Fruit fly (Drosophila melanogaster) whole organism, embryonic: ENCODE data around the gene CG32278.

Source experiments
- BEAF-32 ChIP-seq: fragments of 200-800 bp; sonication (Bioruptor generic); optimal IDR thresholded peaks from 3 replicates; lab custom pipeline; 2017; ENCODE audit warnings: missing biosample characterization, missing genetic modification characterization, mild to moderate bottlenecking, moderate library complexity, missing genetic modification reagents
- Blimp-1 ChIP-seq: fragments of 200-800 bp; sonication (Bioruptor generic); optimal IDR thresholded peaks from 3 replicates; lab custom pipeline; 2018; ENCODE audit warnings: missing biosample characterization, missing genetic modification characterization, mild to moderate bottlenecking, moderate library complexity, missing genetic modification reagents
- CG10274 ChIP-seq: fragments of 200-800 bp; sonication (Bioruptor generic); optimal IDR thresholded peaks from 3 replicates; lab custom pipeline; 2017; ENCODE audit warnings: missing biosample characterization, mild to moderate bottlenecking, missing genetic modification characterization
- CG10462 ChIP-seq: fragments of 200-800 bp; sonication (Bioruptor generic); optimal IDR thresholded peaks from 2 replicates; lab custom pipeline; 2016; ENCODE audit warnings: missing biosample characterization, missing genetic modification characterization
- CG10979 ChIP-seq: fragments of 200-800 bp; sonication (Bioruptor generic); optimal IDR thresholded peaks from 2 replicates; lab custom pipeline; 2018; ENCODE audit warnings: missing biosample characterization, mild to moderate bottlenecking, missing genetic modification characterization, moderate library complexity
- CG11085 ChIP-seq: fragments of 200-800 bp; sonication (Bioruptor generic); IDR thresholded peaks from 2 replicates; pipeline ENCODE4 v1.3.6; 2022; ENCODE audit warnings: missing biosample characterization, missing genetic modification characterization
- CG14710 ChIP-seq: fragments of 200-800 bp; sonication (Bioruptor generic); optimal IDR thresholded peaks from 3 replicates; lab custom pipeline; 2019; ENCODE audit warnings: missing biosample characterization, mild to moderate bottlenecking, missing genetic modification characterization, moderate library complexity
- CG15601 ChIP-seq: fragments of 200-800 bp; sonication (Bioruptor generic); optimal IDR thresholded peaks from 3 replicates; lab custom pipeline; 2019; ENCODE audit warnings: missing biosample characterization, mild to moderate bottlenecking, missing genetic modification characterization, moderate library complexity
- CG17359 ChIP-seq: fragments of 200-800 bp; sonication (Bioruptor generic); optimal IDR thresholded peaks from 3 replicates; lab custom pipeline; 2018; ENCODE audit warnings: missing biosample characterization, mild to moderate bottlenecking, missing genetic modification characterization, moderate library complexity
- CG17802 ChIP-seq: fragments of 200-800 bp; sonication (Bioruptor generic); optimal IDR thresholded peaks from 2 replicates; lab custom pipeline; 2018; ENCODE audit warnings: missing biosample characterization, mild to moderate bottlenecking, missing genetic modification characterization, moderate library complexity
- CG18599 ChIP-seq: fragments of 200-800 bp; sonication (Bioruptor generic); optimal IDR thresholded peaks from 3 replicates; lab custom pipeline; 2017; ENCODE audit warnings: missing biosample characterization, missing genetic modification characterization, mild to moderate bottlenecking, moderate library complexity, missing genetic modification reagents
- CG2678 ChIP-seq: fragments of 200-800 bp; sonication (Bioruptor generic); optimal IDR thresholded peaks from 3 replicates; lab custom pipeline; 2019; ENCODE audit warnings: missing biosample characterization, mild to moderate bottlenecking, missing genetic modification characterization, moderate library complexity
- CG4617 ChIP-seq: fragments of 200-800 bp; sonication (Bioruptor generic); optimal IDR thresholded peaks from 3 replicates; lab custom pipeline; 2016; ENCODE audit warnings: missing biosample characterization, missing genetic modification characterization, borderline replicate concordance
- CG5245 ChIP-seq: fragments of 200-800 bp; sonication (Bioruptor generic); optimal IDR thresholded peaks from 3 replicates; lab custom pipeline; 2016; ENCODE audit warnings: missing biosample characterization, missing genetic modification characterization
- CG5953 ChIP-seq: fragments of 200-800 bp; sonication (Bioruptor generic); IDR thresholded peaks from 2 replicates; pipeline ENCODE4 v1.3.6; 2022; ENCODE audit warnings: missing biosample characterization, missing genetic modification characterization
- CG6689 ChIP-seq: fragments of 200-800 bp; sonication (Bioruptor generic); IDR thresholded peaks from 2 replicates; pipeline ENCODE4 v1.3.6; 2022; ENCODE audit warnings: missing biosample characterization, missing genetic modification characterization
- CG7357 ChIP-seq: fragments of 200-800 bp; sonication (Bioruptor generic); IDR thresholded peaks from 3 replicates; pipeline ENCODE4 v1.3.6; 2022; ENCODE audit warnings: missing biosample characterization, missing genetic modification characterization
- CG7963 ChIP-seq: fragments of 200-800 bp; sonication (Bioruptor generic); IDR thresholded peaks from 3 replicates; pipeline ENCODE4 v1.3.6; 2022; ENCODE audit warnings: missing biosample characterization, missing genetic modification characterization; ENCODE audit not compliant: partially characterized antibody
- CG8089 ChIP-seq: fragments of 200-800 bp; sonication (Bioruptor generic); optimal IDR thresholded peaks from 3 replicates; lab custom pipeline; 2016; ENCODE audit warnings: missing biosample characterization, missing genetic modification characterization
- CG8290 ChIP-seq, 3 experiments: fragments of 200-800 bp; sonication (Bioruptor generic); optimal IDR thresholded peaks; 2 replicates each; lab custom pipeline; 2016 to 2019; ENCODE audit warnings: missing biosample characterization in 3 of 3, missing genetic modification characterization in 3 of 3, mild to moderate bottlenecking in 2 of 3, moderate library complexity in 1 of 3
- CG9727 ChIP-seq: fragments of 200-800 bp; sonication (Bioruptor generic); optimal IDR thresholded peaks from 3 replicates; lab custom pipeline; 2017; ENCODE audit warnings: missing biosample characterization, mild to moderate bottlenecking, missing genetic modification characterization
- CG9797 ChIP-seq: fragments of 200-800 bp; sonication (Bioruptor generic); optimal IDR thresholded peaks from 3 replicates; lab custom pipeline; 2018; ENCODE audit warnings: missing biosample characterization, mild to moderate bottlenecking, missing genetic modification characterization
- Dll ChIP-seq: fragments of 200-800 bp; sonication (Bioruptor generic); IDR thresholded peaks from 4 replicates; pipeline ENCODE4 v1.3.6; 2022; ENCODE audit warnings: missing biosample characterization, missing genetic modification characterization; ENCODE audit not compliant: partially characterized antibody
- Doc3 ChIP-seq: fragments of 200-800 bp; sonication (Bioruptor generic); IDR thresholded peaks from 3 replicates; pipeline ENCODE4 v1.3.6; 2022; ENCODE audit warnings: missing biosample characterization, missing genetic modification characterization; ENCODE audit not compliant: partially characterized antibody
- Hsf ChIP-seq: fragments of 200-800 bp; sonication (Bioruptor generic); optimal IDR thresholded peaks from 3 replicates; lab custom pipeline; 2016; ENCODE audit warnings: missing biosample characterization, missing genetic modification characterization
- MESR4 ChIP-seq: fragments of 200-800 bp; sonication (Bioruptor generic); optimal IDR thresholded peaks from 2 replicates; lab custom pipeline; 2018; ENCODE audit warnings: missing biosample characterization, mild to moderate bottlenecking, missing genetic modification characterization, moderate library complexity
- Max ChIP-seq: fragments of 200-800 bp; sonication (Bioruptor generic); optimal IDR thresholded peaks from 2 replicates; lab custom pipeline; 2016; ENCODE audit warnings: missing biosample characterization, mild to moderate bottlenecking, missing genetic modification characterization
- YL-1 ChIP-seq: fragments of 200-800 bp; sonication (Bioruptor generic); optimal IDR thresholded peaks from 3 replicates; lab custom pipeline; 2017; ENCODE audit warnings: missing biosample characterization, mild to moderate bottlenecking, missing genetic modification characterization
- al ChIP-seq: fragments of 200-800 bp; sonication (Bioruptor generic); IDR thresholded peaks from 2 replicates; pipeline ENCODE4 v1.3.6; 2022; ENCODE audit warnings: missing biosample characterization, missing genetic modification characterization
- bcd ChIP-seq: fragments of 200-800 bp; sonication (Bioruptor generic); optimal IDR thresholded peaks from 2 replicates; lab custom pipeline; 2017; ENCODE audit warnings: missing biosample characterization, mild to moderate bottlenecking, missing genetic modification characterization
- btn ChIP-seq: fragments of 200-800 bp; sonication (Bioruptor generic); optimal IDR thresholded peaks from 2 replicates; lab custom pipeline; 2016; ENCODE audit warnings: missing biosample characterization, missing genetic modification characterization
- chif ChIP-seq, 2 experiments: fragments of 200-800 bp; sonication (Bioruptor generic); optimal IDR thresholded peaks; 3 replicates each; lab custom pipeline; 2016; ENCODE audit warnings: missing biosample characterization in 2 of 2, missing genetic modification characterization in 2 of 2
- crc ChIP-seq: fragments of 200-800 bp; sonication (Bioruptor generic); optimal IDR thresholded peaks from 2 replicates; lab custom pipeline; 2016; ENCODE audit warnings: missing biosample characterization, missing genetic modification characterization
- crol ChIP-seq: fragments of 200-800 bp; sonication (Bioruptor generic); IDR thresholded peaks from 2 replicates; pipeline ENCODE4 v1.3.6; 2022; ENCODE audit warnings: missing biosample characterization, missing genetic modification characterization
- dan ChIP-seq: fragments of 200-800 bp; sonication (Bioruptor generic); IDR thresholded peaks from 2 replicates; pipeline ENCODE4 v1.3.6; 2022; ENCODE audit warnings: missing biosample characterization, missing genetic modification characterization
- dati ChIP-seq: fragments of 200-800 bp; sonication (Bioruptor generic); IDR thresholded peaks from 2 replicates; pipeline ENCODE4 v1.3.6; 2022; ENCODE audit warnings: missing biosample characterization, missing genetic modification characterization
- dimm ChIP-seq: fragments of 200-800 bp; sonication (Bioruptor generic); IDR thresholded peaks from 2 replicates; pipeline ENCODE4 v1.3.6; 2022; ENCODE audit warnings: missing biosample characterization, missing genetic modification characterization
- fd102C ChIP-seq: fragments of 200-800 bp; sonication (Bioruptor generic); optimal IDR thresholded peaks from 2 replicates; lab custom pipeline; 2018; ENCODE audit warnings: missing biosample characterization, mild to moderate bottlenecking, missing genetic modification characterization, moderate library complexity
- gfzf ChIP-seq: fragments of 200-800 bp; sonication (Bioruptor generic); optimal IDR thresholded peaks from 2 replicates; lab custom pipeline; 2016; ENCODE audit warnings: missing biosample characterization, mild to moderate bottlenecking, missing genetic modification characterization, moderate library complexity
- gro ChIP-seq: fragments of 200-800 bp; sonication (Bioruptor generic); optimal IDR thresholded peaks from 2 replicates; lab custom pipeline; 2016; ENCODE audit warnings: missing biosample characterization, missing genetic modification characterization
- gt ChIP-seq: fragments of 200-800 bp; sonication (Bioruptor generic); IDR thresholded peaks from 2 replicates; pipeline ENCODE4 v1.3.6; 2022; ENCODE audit warnings: missing biosample characterization, missing genetic modification characterization
- insv ChIP-seq, 2 experiments: fragments of 200-800 bp; sonication (Bioruptor generic); optimal IDR thresholded peaks; 3 replicates each; lab custom pipeline; 2016 to 2018; ENCODE audit warnings: missing biosample characterization in 2 of 2, missing genetic modification characterization in 2 of 2
- jumu ChIP-seq: fragments of 200-800 bp; sonication (Bioruptor generic); optimal IDR thresholded peaks from 3 replicates; lab custom pipeline; 2016; ENCODE audit warnings: missing biosample characterization, missing genetic modification characterization
- org-1 ChIP-seq: fragments of 200-800 bp; sonication (Bioruptor generic); optimal IDR thresholded peaks from 2 replicates; lab custom pipeline; 2017; ENCODE audit warnings: missing biosample characterization, missing genetic modification characterization
- pan ChIP-seq, 4 experiments: fragments of >200 bp in 3 of 4; fragments of 200-800 bp in 1 of 4; sonication (Bioruptor generic) in 1 of 4; optimal IDR thresholded peaks in 3 of 4; IDR thresholded peaks in 1 of 4; 2 replicates each; pipeline versions ENCODE4 v1.3.6 to Lab custom; 2017 to 2022; ENCODE audit warnings: missing biosample characterization in 2 of 4, missing genetic modification characterization in 2 of 4, mixed read lengths in 1 of 4
- pzg ChIP-seq: fragments of 200-800 bp; sonication (Bioruptor generic); optimal IDR thresholded peaks from 3 replicates; lab custom pipeline; 2018; ENCODE audit warnings: missing biosample characterization, mild to moderate bottlenecking, missing genetic modification characterization, moderate library complexity
- sr ChIP-seq: fragments of 200-800 bp; sonication (Bioruptor generic); IDR thresholded peaks from 3 replicates; pipeline ENCODE4 v1.3.6; 2022; ENCODE audit warnings: missing biosample characterization, missing genetic modification characterization
- tap ChIP-seq: fragments of 200-800 bp; optimal IDR thresholded peaks from 3 replicates; lab custom pipeline; 2019; ENCODE audit warnings: missing biosample characterization, mild to moderate bottlenecking, missing genetic modification characterization, moderate library complexity
- toy ChIP-seq: fragments of 200-800 bp; sonication (Bioruptor generic); IDR thresholded peaks from 2 replicates; pipeline ENCODE4 v1.3.6; 2022; ENCODE audit warnings: missing biosample characterization, missing genetic modification characterization
- twi ChIP-seq: fragments of 200-800 bp; optimal IDR thresholded peaks from 2 replicates; lab custom pipeline; 2019; ENCODE audit warnings: missing biosample characterization, mild to moderate bottlenecking, missing genetic modification characterization, moderate library complexity

CG32278 gene

dm6 chr3L:3169107-3169506 is at the start of gene CG32278, which contains the start of gene CG32281:
CG32278 (plus strand) TSS chr3L:3169286.
CG32281 (plus strand) TSS chr3L:3169375.
- TF ChIP-seq chif (GFP tag; optimal IDR thresholded peaks at IDR 0.05; lab: Kevin White, UChicago), result no peak
- TF ChIP-seq CG2678 (tag; lab: Kevin White, UChicago), result no peak
- TF ChIP-seq CG9797, result peak; percentile 52
- TF ChIP-seq btn (GFP tag; lab: Kevin White, UChicago), result no peak
- no peak for TF ChIP-seq jumu
- no peak for TF ChIP-seq crol (GFP tag; lab: Robert Waterston, UW)
- TF ChIP-seq dan (GFP tag; lab: Robert Waterston, UW), result no peak
- TF ChIP-seq CG18599 (GFP tag; lab: Kevin White, UChicago), result no peak
- peak; percentile 11 for TF ChIP-seq BEAF-32 (GFP tag; lab: Kevin White, UChicago)
- TF ChIP-seq bcd (GFP tag; lab: Kevin White, UChicago), result no peak
- no peak for TF ChIP-seq CG17359 (tag; lab: Kevin White, UChicago)
- no peak for TF ChIP-seq CG17802 (tag; lab: Kevin White, UChicago)
- TF ChIP-seq pan (optimal IDR thresholded peaks at IDR 0.05; lab: Kevin White, UChicago), result no peak
- no peak for TF ChIP-seq pan (GFP tag; optimal IDR thresholded peaks at IDR 0.05 in 1 of 2, IDR thresholded peaks at IDR 0.05 in 1 of 2)
- TF ChIP-seq CG4617 (GFP tag; lab: Kevin White, UChicago), result peak; percentile 28
- TF ChIP-seq Max (GFP tag; lab: Kevin White, UChicago), result peak; percentile 9
- peak; percentile 18 for TF ChIP-seq CG14710 (tag; lab: Kevin White, UChicago)
- no peak for TF ChIP-seq CG6689 (GFP tag; lab: Robert Waterston, UW)
- TF ChIP-seq CG5953 (GFP tag; lab: Robert Waterston, UW), result no peak
- no peak for TF ChIP-seq CG7963
- TF ChIP-seq dati (GFP tag; lab: Robert Waterston, UW), result no peak
- no peak for TF ChIP-seq Doc3 (GFP tag; lab: Robert Waterston, UW)
- no peak for TF ChIP-seq org-1 (GFP tag; lab: Kevin White, UChicago)
- no peak for TF ChIP-seq CG7357
- TF ChIP-seq crc (GFP tag; lab: Kevin White, UChicago), result no peak
- no peak for TF ChIP-seq CG10979
- no peak for TF ChIP-seq CG10274 (GFP tag; lab: Kevin White, UChicago)
- TF ChIP-seq YL-1 (GFP tag; lab: Kevin White, UChicago), result peak; percentile 40
- no peak for TF ChIP-seq toy (GFP tag; lab: Robert Waterston, UW)
- no peak for TF ChIP-seq CG5245 (GFP tag; lab: Kevin White, UChicago)
- TF ChIP-seq MESR4, result peak; percentile 47
- no peak for TF ChIP-seq twi (tag; lab: Kevin White, UChicago)
- peak; percentile 9 for TF ChIP-seq pzg (GFP tag; lab: Kevin White, UChicago)
- TF ChIP-seq Dll (GFP tag; lab: Robert Waterston, UW), result no peak
- TF ChIP-seq insv (GFP tag; optimal IDR thresholded peaks at IDR 0.05; lab: Kevin White, UChicago), result no peak
- no peak for TF ChIP-seq sr (GFP tag; lab: Robert Waterston, UW)
- TF ChIP-seq gro, result no peak
- no peak for TF ChIP-seq CG8290 (GFP tag; optimal IDR thresholded peaks at IDR 0.05; lab: Kevin White, UChicago)
- TF ChIP-seq CG8290 (tag; optimal IDR thresholded peaks at IDR 0.05; lab: Kevin White, UChicago), result no peak
- no peak for TF ChIP-seq gt
- peak; percentile 54 for TF ChIP-seq gfzf
- TF ChIP-seq CG9727 (GFP tag; lab: Kevin White, UChicago), result no peak
- TF ChIP-seq CG15601, result no peak
- TF ChIP-seq fd102C (GFP tag; lab: Kevin White, UChicago), result no peak
- no peak for TF ChIP-seq Hsf (GFP tag; lab: Kevin White, UChicago)
- no peak for TF ChIP-seq Blimp-1 (GFP tag; lab: Kevin White, UChicago)
- no peak for TF ChIP-seq dimm
- no peak for TF ChIP-seq CG8089
- no peak for TF ChIP-seq al
- TF ChIP-seq CG10462 (GFP tag; lab: Kevin White, UChicago), result no peak
- TF ChIP-seq CG11085, result no peak
- no peak for TF ChIP-seq tap (tag; lab: Kevin White, UChicago)
